Fruit fly (Drosophila melanogaster) whole organism, pupa: ENCODE results near the gene CG11458.
A peak's percentile ranks its signal among the peaks of the same experiment; 100 is the strongest.

Experiments
- CG10348 ChIP-seq: fragments of 200-800 bp; sonication (Bioruptor generic); IDR thresholded peaks from 2 replicates; pipeline ENCODE4 v1.3.6; 2022; ENCODE audit warnings: missing biosample characterization, missing genetic modification characterization
- CG12605 ChIP-seq: fragments of 200-800 bp; sonication (Bioruptor generic); IDR thresholded peaks from 2 replicates; pipeline ENCODE4 v1.3.6; 2022; ENCODE audit warnings: missing biosample characterization, missing genetic modification characterization
- CG13204 ChIP-seq: fragments of 200-800 bp; sonication (Bioruptor generic); optimal IDR thresholded peaks from 2 replicates; lab custom pipeline; 2018; ENCODE audit warnings: missing biosample characterization, mild to moderate bottlenecking, missing genetic modification characterization, moderate library complexity
- CG14655 ChIP-seq: fragments of 200-800 bp; sonication (Bioruptor generic); optimal IDR thresholded peaks from 3 replicates; lab custom pipeline; 2017; ENCODE audit warnings: mild to moderate bottlenecking, missing biosample characterization, missing genetic modification reagents, missing genetic modification characterization
- CG15710 ChIP-seq: fragments of 200-800 bp; sonication (Bioruptor generic); optimal IDR thresholded peaks from 2 replicates; lab custom pipeline; 2018; ENCODE audit warnings: missing biosample characterization, mild to moderate bottlenecking, missing genetic modification characterization, moderate library complexity
- CG17806 ChIP-seq: fragments of 200-800 bp; sonication (Bioruptor generic); optimal IDR thresholded peaks from 2 replicates; lab custom pipeline; 2018; ENCODE audit warnings: missing biosample characterization, mild to moderate bottlenecking, missing genetic modification characterization, moderate library complexity
- CG32121 ChIP-seq: fragments of 200-800 bp; sonication (Bioruptor generic); IDR thresholded peaks from 2 replicates; pipeline ENCODE4 v1.3.6; 2022; ENCODE audit warnings: missing biosample characterization, missing genetic modification characterization
- CG34367 ChIP-seq: fragments of 200-800 bp; sonication (Bioruptor generic); optimal IDR thresholded peaks from 2 replicates; lab custom pipeline; 2018; ENCODE audit warnings: missing biosample characterization, mild to moderate bottlenecking, missing genetic modification characterization
- CG4496 ChIP-seq: fragments of 200-800 bp; sonication (Bioruptor generic); IDR thresholded peaks from 3 replicates; pipeline ENCODE4 v1.3.6; 2022; ENCODE audit warnings: missing biosample characterization, missing genetic modification characterization
- CG8159 ChIP-seq: fragments of 200-800 bp; sonication (Bioruptor generic); optimal IDR thresholded peaks from 3 replicates; lab custom pipeline; 2018; ENCODE audit warnings: missing biosample characterization, mild to moderate bottlenecking, missing genetic modification characterization, moderate library complexity
- CG8301 ChIP-seq: fragments of 200-800 bp; sonication (Bioruptor generic); optimal IDR thresholded peaks from 2 replicates; lab custom pipeline; 2018; ENCODE audit warnings: missing biosample characterization, mild to moderate bottlenecking, missing genetic modification characterization
- CG9948 ChIP-seq: fragments of 200-800 bp; sonication (Bioruptor generic); optimal IDR thresholded peaks from 2 replicates; lab custom pipeline; 2018; ENCODE audit warnings: missing biosample characterization, mild to moderate bottlenecking, missing genetic modification characterization, moderate library complexity
- D1 ChIP-seq: fragments of 200-800 bp; sonication (Bioruptor generic); optimal IDR thresholded peaks from 2 replicates; lab custom pipeline; 2018; ENCODE audit warnings: missing biosample characterization, mild to moderate bottlenecking, missing genetic modification characterization, moderate library complexity
- EcR ChIP-seq: fragments of 200-800 bp; sonication (Bioruptor generic); optimal IDR thresholded peaks from 3 replicates; lab custom pipeline; 2019; ENCODE audit warnings: missing biosample characterization, missing genetic modification characterization, mild to moderate bottlenecking, moderate library complexity, missing genetic modification reagents
- Ets98B ChIP-seq: fragments of 200-800 bp; sonication (Bioruptor generic); IDR thresholded peaks from 2 replicates; pipeline ENCODE4 v1.3.6; 2022; ENCODE audit warnings: missing biosample characterization, missing genetic modification characterization
- Pif1A ChIP-seq: fragments of 200-800 bp; sonication (Bioruptor generic); optimal IDR thresholded peaks from 3 replicates; lab custom pipeline; 2016; ENCODE audit warnings: missing biosample characterization, missing genetic modification characterization
- Pif1B ChIP-seq: fragments of 200-800 bp; sonication (Bioruptor generic); optimal IDR thresholded peaks from 3 replicates; lab custom pipeline; 2016; ENCODE audit warnings: missing biosample characterization, missing genetic modification characterization
- Snoo ChIP-seq: fragments of 200-800 bp; sonication (Bioruptor generic); optimal IDR thresholded peaks from 3 replicates; lab custom pipeline; 2017; ENCODE audit warnings: missing biosample characterization, mild to moderate bottlenecking, missing genetic modification characterization, inconsistent platforms
- fd96Ca ChIP-seq: fragments of 200-800 bp; sonication (Bioruptor generic); IDR thresholded peaks from 3 replicates; pipeline ENCODE4 v1.3.6; 2022; ENCODE audit warnings: missing biosample characterization, missing genetic modification characterization
- gl ChIP-seq: fragments of 200-800 bp; sonication (Bioruptor generic); optimal IDR thresholded peaks from 2 replicates; lab custom pipeline; 2018; ENCODE audit warnings: missing biosample characterization, mild to moderate bottlenecking, missing genetic modification characterization
- rn ChIP-seq: fragments of 200-800 bp; sonication (Bioruptor generic); IDR thresholded peaks from 2 replicates; pipeline ENCODE4 v1.3.6; 2022; ENCODE audit warnings: missing biosample characterization, missing genetic modification characterization

The CG11458 gene

DNA sequence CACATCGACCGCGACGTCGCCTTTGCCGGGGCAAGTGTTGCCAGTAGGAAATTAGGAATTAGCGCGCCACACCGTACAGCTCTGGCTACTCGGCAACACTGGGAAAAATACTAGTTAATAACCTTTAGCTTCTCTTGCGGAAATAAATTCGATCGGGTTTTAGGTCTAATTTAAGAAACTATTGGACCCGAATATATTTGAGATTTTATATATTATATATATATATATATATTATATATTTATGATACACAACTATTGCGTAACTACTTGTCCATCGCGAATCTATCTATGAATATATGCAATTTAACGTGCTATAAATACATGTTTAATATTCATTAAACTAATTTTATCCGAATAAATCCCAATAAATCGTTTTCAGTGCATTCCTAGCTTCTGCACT is 8.8 kb downstream of the CG11458 start:
- 0 out of 3 replicates have a peak, but pooled peaks have one; percentile 38 for TF ChIP-seq CG4496 (GFP tag; lab: Robert Waterston, UW)
- peak; percentile 16; the same call in 1 of the 2 replicates for TF ChIP-seq CG32121
- peak; percentile 68 for TF ChIP-seq CG17806
- TF ChIP-seq CG34367, result peak; percentile 28
- TF ChIP-seq CG14655 (GFP tag; lab: Kevin White, UChicago), result peak; percentile 84
- TF ChIP-seq CG15710 (tag; lab: Kevin White, UChicago), result peak; percentile 58
- no peak for TF ChIP-seq gl (tag; lab: Kevin White, UChicago)
- peak; percentile 8 for TF ChIP-seq Pif1A (GFP tag; lab: Kevin White, UChicago)
- TF ChIP-seq CG8159 (tag; lab: Kevin White, UChicago), result peak; percentile 63
- TF ChIP-seq CG8301 (tag; lab: Kevin White, UChicago), result peak; percentile 66
- peak; percentile 78 for TF ChIP-seq CG9948
- TF ChIP-seq D1 (tag; lab: Kevin White, UChicago), result peak; percentile 26
- TF ChIP-seq Snoo, result no peak
- no peak for TF ChIP-seq CG13204 (GFP tag; lab: Kevin White, UChicago)
- TF ChIP-seq Pif1B (GFP tag; lab: Kevin White, UChicago), result peak; percentile 14

DNA sequence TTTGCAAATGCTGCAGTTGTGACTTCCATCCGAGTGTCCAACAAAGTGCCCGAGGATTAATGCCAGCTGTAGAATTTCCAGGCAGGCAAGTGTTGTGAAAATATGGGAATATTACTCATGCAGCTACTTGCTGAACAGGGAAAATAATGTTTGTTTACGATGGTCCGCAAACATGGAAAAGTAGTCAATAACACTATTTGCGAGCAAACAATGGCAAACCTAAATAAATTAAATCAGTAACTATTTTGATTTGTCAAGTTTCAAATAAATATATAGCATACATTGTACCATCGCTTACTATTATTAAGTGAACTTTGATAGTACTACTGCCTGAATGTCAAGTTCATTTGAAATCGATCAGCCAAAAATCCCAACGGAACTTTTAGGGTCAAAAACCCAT is 9.5 kb downstream of the CG11458 start:
- no peak for TF ChIP-seq CG4496 (GFP tag; lab: Robert Waterston, UW)
- TF ChIP-seq fd96Ca, result no peak
- TF ChIP-seq D1 (tag; lab: Kevin White, UChicago), result no peak
- no peak for TF ChIP-seq CG34367
- TF ChIP-seq Pif1A (GFP tag; lab: Kevin White, UChicago), result no peak
- no peak for TF ChIP-seq CG13204 (GFP tag; lab: Kevin White, UChicago)
- TF ChIP-seq Ets98B (GFP tag; lab: Robert Waterston, UW), result no peak
- no peak for TF ChIP-seq CG15710 (tag; lab: Kevin White, UChicago)
- TF ChIP-seq CG8301 (tag; lab: Kevin White, UChicago), result no peak
- TF ChIP-seq, all 21 proteins: peak for 0

DNA sequence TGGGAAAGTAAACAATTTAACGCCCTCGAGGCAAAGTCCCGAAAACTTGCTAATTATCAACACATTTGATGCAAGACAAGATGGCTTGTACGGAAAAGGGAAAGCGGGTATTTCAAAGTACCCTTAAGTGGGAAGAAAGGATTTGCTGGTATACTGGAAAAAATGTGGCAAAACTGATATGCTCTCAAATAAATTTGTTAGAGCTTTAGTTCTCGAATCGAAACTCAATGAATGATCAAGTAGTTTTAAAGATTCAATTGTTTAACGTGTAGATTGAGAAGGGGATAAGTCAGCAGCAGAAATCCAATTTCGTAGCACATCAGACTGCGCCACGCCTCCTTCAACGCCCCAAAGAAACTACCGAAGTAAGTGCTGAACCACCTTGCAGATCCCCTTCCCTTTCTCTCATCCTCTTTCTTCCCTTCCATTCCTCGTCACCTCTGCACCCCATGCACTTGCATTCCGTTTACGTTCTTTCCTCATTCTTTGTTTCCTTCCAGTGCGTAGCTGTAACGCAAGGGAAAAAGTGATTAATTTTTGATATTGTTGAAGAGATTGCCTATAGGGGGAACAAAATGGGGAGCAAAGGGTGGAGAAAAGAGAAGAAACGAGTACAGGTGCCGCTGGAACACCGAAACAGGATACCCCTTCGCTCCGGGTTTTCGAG is 11.6 kb downstream of the CG11458 start:
- TF ChIP-seq CG13204 (GFP tag; lab: Kevin White, UChicago), result peak; percentile 14
- TF ChIP-seq EcR, result peak; percentile 2
- TF ChIP-seq rn (GFP tag; lab: Robert Waterston, UW), result no peak
- peak; percentile 26 for TF ChIP-seq CG8159 (tag; lab: Kevin White, UChicago)
- TF ChIP-seq, all 21 proteins: peak for 3

DNA sequence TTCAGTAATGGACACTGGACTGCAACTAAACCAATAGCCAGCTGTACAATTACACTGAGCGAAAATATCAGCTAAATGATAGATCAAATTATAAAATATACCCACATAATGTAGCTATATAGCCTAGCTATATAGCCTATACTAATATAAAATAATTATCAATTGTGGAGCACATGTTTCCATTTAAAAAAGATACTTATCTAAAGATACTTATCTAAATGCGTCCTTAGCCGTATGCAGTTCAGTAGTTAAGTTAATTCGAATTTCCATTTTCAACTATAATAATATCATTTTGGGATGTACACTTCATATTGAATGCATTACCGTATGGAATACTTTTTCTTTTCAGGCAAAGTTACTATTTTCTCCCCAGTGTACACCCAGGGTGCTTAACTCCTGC is 13.3 kb downstream of the CG11458 start:
- 0 out of 3 replicates have a peak, but pooled peaks have one; percentile 17 for TF ChIP-seq CG4496 (GFP tag; lab: Robert Waterston, UW)
- TF ChIP-seq CG8301 (tag; lab: Kevin White, UChicago), result peak; percentile 54
- peak; percentile 26 for TF ChIP-seq CG15710 (tag; lab: Kevin White, UChicago)
- no peak for TF ChIP-seq CG12605 (GFP tag; lab: Robert Waterston, UW)
- peak; percentile 22 for TF ChIP-seq Pif1A (GFP tag; lab: Kevin White, UChicago)
- TF ChIP-seq CG14655 (GFP tag; lab: Kevin White, UChicago), result peak; percentile 47
- TF ChIP-seq CG8159 (tag; lab: Kevin White, UChicago), result peak; percentile 36
- no peak for TF ChIP-seq CG32121
- TF ChIP-seq CG10348 (GFP tag; lab: Robert Waterston, UW), result no peak
- TF ChIP-seq CG13204 (GFP tag; lab: Kevin White, UChicago), result no peak
- peak; percentile 19 for TF ChIP-seq CG17806

DNA sequence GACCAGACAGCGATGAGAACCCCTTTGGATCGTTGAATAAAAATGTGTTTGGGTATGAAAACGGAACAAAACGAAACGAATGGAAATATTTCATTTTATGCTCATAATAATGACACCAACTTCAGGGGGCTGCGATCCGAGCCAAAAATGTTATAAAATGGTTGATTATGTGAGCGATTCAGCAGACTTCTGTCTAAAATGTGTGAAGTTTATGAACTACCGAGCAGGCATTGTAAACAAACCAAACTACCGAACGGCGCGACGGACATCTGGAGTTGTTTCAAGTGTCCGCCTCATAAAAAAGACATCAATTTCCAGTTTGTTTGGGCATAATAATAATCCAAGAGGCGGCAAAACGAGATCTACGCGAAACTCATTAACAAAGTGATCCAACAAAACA is 14.9 kb downstream of the CG11458 start:
- TF ChIP-seq CG13204 (GFP tag; lab: Kevin White, UChicago) (no peak), Pif1B (GFP tag; lab: Kevin White, UChicago) (no peak), CG34367 (no peak), fd96Ca (no peak)

DNA sequence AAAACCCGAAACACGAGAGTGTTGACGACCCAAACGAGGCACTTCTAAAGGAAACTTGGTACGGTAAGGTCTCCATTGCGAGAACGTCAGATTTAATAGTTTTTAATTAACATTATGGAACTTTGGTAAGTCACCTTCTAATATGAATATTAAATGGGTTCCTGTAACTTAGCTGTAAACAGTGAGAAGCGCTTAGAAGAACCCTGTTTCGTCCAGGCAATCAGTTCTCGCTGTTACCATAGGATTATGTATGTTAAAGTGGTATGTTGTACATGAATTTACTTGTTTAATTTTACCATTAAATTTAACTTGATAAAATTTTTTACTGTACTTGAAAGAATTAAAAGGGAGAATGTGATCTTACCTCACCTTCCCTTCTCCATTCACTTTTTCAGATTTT is 16.3 kb downstream of the CG11458 start:
- TF ChIP-seq CG9948 (no peak), Pif1B (GFP tag; lab: Kevin White, UChicago) (no peak), Snoo (no peak), CG8301 (tag; lab: Kevin White, UChicago) (no peak), gl (tag; lab: Kevin White, UChicago) (no peak), D1 (tag; lab: Kevin White, UChicago) (no peak), CG8159 (tag; lab: Kevin White, UChicago) (no peak), rn (GFP tag; lab: Robert Waterston, UW) (no peak), CG32121 (no peak), CG4496 (GFP tag; lab: Robert Waterston, UW) (no peak), CG12605 (GFP tag; lab: Robert Waterston, UW) (no peak), fd96Ca (no peak), EcR (no peak)

DNA sequence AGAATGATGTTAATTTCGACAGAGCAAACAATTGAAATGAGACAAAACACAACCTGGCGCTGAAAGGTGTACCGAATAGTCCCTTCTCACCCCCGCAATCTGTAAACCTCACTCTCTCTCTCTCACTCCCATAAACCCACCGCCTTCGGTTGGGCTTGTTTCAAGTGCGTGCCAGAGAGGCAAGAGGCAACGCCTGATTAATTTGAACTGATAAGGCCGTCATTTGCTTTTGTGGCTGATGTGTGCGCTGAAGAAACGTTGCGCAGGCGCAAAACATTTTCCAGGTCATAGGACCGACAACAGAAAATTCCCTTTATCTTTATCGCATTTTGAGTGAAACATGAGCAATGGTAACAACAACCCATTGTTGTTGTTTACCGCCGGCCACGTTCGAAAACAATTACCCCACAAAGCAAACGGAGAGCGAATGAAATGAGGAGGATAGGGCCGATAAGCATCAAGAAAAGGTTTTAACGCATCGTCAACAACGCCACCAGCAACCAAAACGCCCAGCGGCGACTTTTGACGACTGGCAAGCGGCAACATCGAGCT is 16.8 kb downstream of the CG11458 start:
- TF ChIP-seq EcR, result peak; percentile 78
- TF ChIP-seq CG13204 (GFP tag; lab: Kevin White, UChicago), result peak; percentile 2
- no peak for TF ChIP-seq rn (GFP tag; lab: Robert Waterston, UW)
